Worm (Caenorhabditis elegans) whole organism, L2 larva: Measurements from ENCODE around the gene set-6.

ENCODE experiments used
- F13H6.1 ChIP-seq: sonication (generic microtip); optimal IDR thresholded peaks from 2 replicates; lab custom pipeline; 2016; ENCODE audit warnings: missing genetic modification characterization, missing compliant biosample characterization
- ZK546.5 ChIP-seq: sonication (generic microtip); optimal IDR thresholded peaks from 2 replicates; lab custom pipeline; 2017; ENCODE audit warnings: missing biosample characterization, missing genetic modification characterization
- aly-2 ChIP-seq: fragments of 150-350 bp; optimal IDR thresholded peaks from 2 replicates; lab custom pipeline; 2014; ENCODE audit warnings: missing biosample characterization, missing genetic modification characterization
- ama-1 ChIP-seq: fragments of 150-350 bp; optimal IDR thresholded peaks from 2 replicates; lab custom pipeline; 2018; ENCODE audit warnings: inconsistent platforms
- crh-2 ChIP-seq: sonication (generic microtip); optimal IDR thresholded peaks from 2 replicates; lab custom pipeline; 2017; ENCODE audit warnings: missing biosample characterization, missing genetic modification characterization
- dmd-4 ChIP-seq: sonication (generic microtip); optimal IDR thresholded peaks from 2 replicates; lab custom pipeline; 2017; ENCODE audit warnings: missing biosample characterization, missing genetic modification characterization
- egl-27 ChIP-seq: sonication (generic microtip); optimal IDR thresholded peaks from 3 replicates; lab custom pipeline; 2017; ENCODE audit warnings: missing biosample characterization, missing genetic modification reagents, missing genetic modification characterization
- elt-1 ChIP-seq: fragments of 150-350 bp; optimal IDR thresholded peaks from 2 replicates; lab custom pipeline; 2014; ENCODE audit warnings: missing biosample characterization, missing genetic modification characterization
- gmeb-1 ChIP-seq: fragments of 150-350 bp; optimal IDR thresholded peaks from 2 replicates; lab custom pipeline; 2014; ENCODE audit warnings: missing biosample characterization, missing genetic modification characterization
- lin-13 ChIP-seq: fragments of 150-350 bp; optimal IDR thresholded peaks from 2 replicates; lab custom pipeline; 2014; ENCODE audit warnings: missing biosample characterization, missing genetic modification reagents, missing genetic modification characterization
- lin-39 ChIP-seq: fragments of 150-350 bp; optimal IDR thresholded peaks from 2 replicates; lab custom pipeline; 2014; ENCODE audit warnings: missing biosample characterization, missing genetic modification reagents, missing genetic modification characterization
- lsy-2 ChIP-seq, 2 experiments: fragments of 150-350 bp in 1 of 2; sonication (generic microtip) in 1 of 2; optimal IDR thresholded peaks; 2 replicates each; lab custom pipeline; 2014 to 2017; ENCODE audit warnings: missing biosample characterization in 2 of 2, missing genetic modification characterization in 2 of 2
- nhr-10 ChIP-seq: sonication (generic microtip); optimal IDR thresholded peaks from 2 replicates; lab custom pipeline; 2017; ENCODE audit warnings: missing biosample characterization, missing genetic modification characterization
- nhr-11 ChIP-seq: fragments of 150-350 bp; optimal IDR thresholded peaks from 2 replicates; lab custom pipeline; 2014; ENCODE audit warnings: missing biosample characterization, missing genetic modification characterization
- nhr-12 ChIP-seq: fragments of 150-350 bp; optimal IDR thresholded peaks from 2 replicates; lab custom pipeline; 2014; ENCODE audit warnings: missing biosample characterization, missing genetic modification characterization
- nhr-129 ChIP-seq: fragments of 150-350 bp; optimal IDR thresholded peaks from 2 replicates; lab custom pipeline; 2014; ENCODE audit warnings: missing biosample characterization, missing genetic modification characterization
- nhr-21 ChIP-seq: fragments of 150-350 bp; optimal IDR thresholded peaks from 2 replicates; lab custom pipeline; 2014; ENCODE audit warnings: missing biosample characterization, missing genetic modification characterization
- nhr-6 ChIP-seq: fragments of 150-350 bp; optimal IDR thresholded peaks from 2 replicates; lab custom pipeline; 2014; ENCODE audit warnings: missing biosample characterization, missing genetic modification characterization
- nhr-77 ChIP-seq: fragments of 150-350 bp; optimal IDR thresholded peaks from 2 replicates; lab custom pipeline; 2014; ENCODE audit warnings: missing biosample characterization, missing genetic modification characterization
- peb-1 ChIP-seq: fragments of 150-350 bp; optimal IDR thresholded peaks from 2 replicates; lab custom pipeline; 2014; ENCODE audit warnings: missing biosample characterization, missing genetic modification characterization
- sem-4 ChIP-seq: fragments of 150-350 bp; optimal IDR thresholded peaks from 2 replicates; lab custom pipeline; 2014; ENCODE audit warnings: missing biosample characterization, missing genetic modification reagents, missing genetic modification characterization
- skn-1 ChIP-seq: sonication (generic microtip); optimal IDR thresholded peaks from 2 replicates; lab custom pipeline; 2017; ENCODE audit warnings: missing biosample characterization, missing genetic modification characterization
- sma-3 ChIP-seq: sonication (generic microtip); optimal IDR thresholded peaks from 2 replicates; lab custom pipeline; 2016; ENCODE audit warnings: missing genetic modification reagents, missing genetic modification characterization, missing compliant biosample characterization
- sma-9 ChIP-seq, 2 experiments: fragments of 150-350 bp in 1 of 2; sonication (generic microtip) in 1 of 2; optimal IDR thresholded peaks; 2 replicates each; lab custom pipeline; 2014 to 2016; ENCODE audit warnings: missing genetic modification characterization in 2 of 2, mild to moderate bottlenecking in 1 of 2, missing biosample characterization in 1 of 2, missing compliant biosample characterization in 1 of 2, missing genetic modification reagents in 1 of 2, moderate library complexity in 1 of 2
- snpc-4 ChIP-seq: fragments of 150-350 bp; optimal IDR thresholded peaks from 2 replicates; lab custom pipeline; 2014; ENCODE audit warnings: missing biosample characterization, missing genetic modification characterization
- unc-55 ChIP-seq: fragments of 150-350 bp; sonication (generic microtip); optimal IDR thresholded peaks from 3 replicates; lab custom pipeline; 2014; ENCODE audit warnings: missing biosample characterization, missing genetic modification reagents, missing genetic modification characterization
- zag-1 ChIP-seq: fragments of 150-350 bp; optimal IDR thresholded peaks from 2 replicates; lab custom pipeline; 2014; ENCODE audit warnings: missing biosample characterization, missing genetic modification characterization
- ztf-1 ChIP-seq: fragments of 200-800 bp; sonication (Bioruptor generic); conservative IDR thresholded peaks from 2 replicates; pipeline ENCODE4 v1.3.6; 2022; ENCODE audit warnings: missing genetic modification characterization, missing compliant biosample characterization
- ztf-11 ChIP-seq: sonication (generic microtip); optimal IDR thresholded peaks from 2 replicates; lab custom pipeline; 2017; ENCODE audit warnings: missing biosample characterization, missing genetic modification characterization
- ztf-4 ChIP-seq: fragments of 150-350 bp; optimal IDR thresholded peaks from 2 replicates; lab custom pipeline; 2014; ENCODE audit warnings: missing biosample characterization, missing genetic modification characterization

Gene set-6

ce11 chrX:11996606-11997005 lies 22.1 kb upstream of the set-6 start:
- no peak for TF ChIP-seq zag-1 (tag; lab: Kevin White, UChicago)
- TF ChIP-seq ZK546.5 (tag; lab: Kevin White, UChicago): no peak
- no peak for TF ChIP-seq ztf-4 (tag; lab: Kevin White, UChicago)
- no peak for TF ChIP-seq peb-1 (tag; lab: Kevin White, UChicago)
- TF ChIP-seq sma-3 (GFP tag; lab: Kevin White, UChicago): no peak
- TF ChIP-seq nhr-11 (tag; lab: Kevin White, UChicago): no peak
- TF ChIP-seq crh-2 (tag; lab: Kevin White, UChicago): no peak
- TF ChIP-seq elt-1 (tag; lab: Kevin White, UChicago): no peak
- TF ChIP-seq sma-9 (GFP tag; optimal IDR thresholded peaks at IDR 0.05; lab: Kevin White, UChicago): no peak
- no peak for TF ChIP-seq sma-9 (tag; optimal IDR thresholded peaks at IDR 0.05; lab: Kevin White, UChicago)
- no peak for TF ChIP-seq ztf-11
- no peak for TF ChIP-seq F13H6.1 (tag; lab: Kevin White, UChicago)
- no peak for TF ChIP-seq snpc-4 (tag; lab: Kevin White, UChicago)

ce11 chrX:11994484-11994883 lies 20.0 kb upstream of the set-6 start, which contains the start of gene C49F5.7:
TSS of gene C49F5.7 (plus strand) at chrX:11994784.
- TF ChIP-seq ztf-1 (GFP tag; lab: Robert Waterston, UW): no peak
- TF ChIP-seq ztf-11: no peak
- no peak for TF ChIP-seq ztf-4 (tag; lab: Kevin White, UChicago)
- TF ChIP-seq dmd-4 (tag; lab: Kevin White, UChicago): no peak
- no peak for TF ChIP-seq skn-1 (tag; lab: Kevin White, UChicago)
- peak; percentile 14 for TF ChIP-seq crh-2 (tag; lab: Kevin White, UChicago)
- TF ChIP-seq sem-4: no peak

- TF ChIP-seq nhr-129 (tag; lab: Kevin White, UChicago): no peak
- peak; percentile 24 for TF ChIP-seq sma-3 (GFP tag; lab: Kevin White, UChicago)
These were observed 18.8 kb upstream of the set-6 start for ce11 chrX:11993327-11993726.

ce11 chrX:11992778-11993177 lies 18.3 kb upstream of the set-6 start:
- no peak for TF ChIP-seq zag-1 (tag; lab: Kevin White, UChicago)
- TF ChIP-seq elt-1 (tag; lab: Kevin White, UChicago): no peak
- no peak for TF ChIP-seq nhr-10 (tag; lab: Kevin White, UChicago)
- TF ChIP-seq peb-1 (tag; lab: Kevin White, UChicago): no peak
- TF ChIP-seq, all 48 proteins: peak for 0

- no peak for TF ChIP-seq gmeb-1 (tag; lab: Kevin White, UChicago)
- no peak for TF ChIP-seq ama-1 (lab: Kevin White, UChicago)
- TF ChIP-seq, all 48 proteins: peak for 0
These were observed 17.8 kb upstream of the set-6 start for ce11 chrX:11992246-11992645.

ce11 chrX:11987900-11988364 lies 13.5 kb upstream of the set-6 start, which contains the start of gene C49F5.6:
TSS of gene C49F5.6 (plus strand) at chrX:11988314.
- TF ChIP-seq lin-39 (tag; lab: Kevin White, UChicago): no peak
- TF ChIP-seq nhr-77 (tag; lab: Kevin White, UChicago): no peak
- no peak for TF ChIP-seq nhr-12 (tag; lab: Kevin White, UChicago)
- TF ChIP-seq lsy-2 (tag; optimal IDR thresholded peaks at IDR 0.05; lab: Kevin White, UChicago): no peak
- TF ChIP-seq F13H6.1 (tag; lab: Kevin White, UChicago): no peak
- no peak for TF ChIP-seq ztf-4 (tag; lab: Kevin White, UChicago)
- TF ChIP-seq ama-1 (lab: Kevin White, UChicago): no peak
- no peak for TF ChIP-seq peb-1 (tag; lab: Kevin White, UChicago)
- no peak for TF ChIP-seq ztf-1 (GFP tag; lab: Robert Waterston, UW)
- no peak for TF ChIP-seq lin-13 (GFP tag; lab: Kevin White, UChicago)
- no peak for TF ChIP-seq nhr-21 (tag; lab: Kevin White, UChicago)
- TF ChIP-seq nhr-10 (tag; lab: Kevin White, UChicago): no peak
- no peak for TF ChIP-seq dmd-4 (tag; lab: Kevin White, UChicago)
- TF ChIP-seq aly-2 (tag; lab: Kevin White, UChicago): no peak

- TF ChIP-seq unc-55 (GFP tag; lab: Kevin White, UChicago): no peak
- TF ChIP-seq egl-27: no peak
- no peak for TF ChIP-seq nhr-10 (tag; lab: Kevin White, UChicago)
- no peak for TF ChIP-seq ztf-11
- TF ChIP-seq nhr-6 (tag; lab: Kevin White, UChicago): no peak
- TF ChIP-seq snpc-4 (tag; lab: Kevin White, UChicago): no peak
- TF ChIP-seq F13H6.1 (tag; lab: Kevin White, UChicago): no peak
- TF ChIP-seq sma-3 (GFP tag; lab: Kevin White, UChicago): no peak
- TF ChIP-seq lsy-2 (tag; optimal IDR thresholded peaks at IDR 0.05; lab: Kevin White, UChicago): no peak
These were observed 11.4 kb upstream of the set-6 start, which contains the start of gene C49F5.5 for ce11 chrX:11985887-11986286. TSS of gene C49F5.5 (plus strand) at chrX:11986187.
